Worm (Caenorhabditis elegans) whole organism, L3 larva: ENCODE results near the gene trcs-1.

Experiments used
- ama-1 ChIP-seq: fragments of 150-350 bp; optimal IDR thresholded peaks from 2 replicates; lab custom pipeline; 2018
- ceh-82 ChIP-seq: fragments of 150-350 bp; optimal IDR thresholded peaks from 2 replicates; lab custom pipeline; 2014; ENCODE audit warnings: missing biosample characterization, missing genetic modification characterization
- eor-1 ChIP-seq, 2 experiments: fragments of 150-350 bp; optimal IDR thresholded peaks; 2 replicates each; lab custom pipeline; 2014 to 2018; ENCODE audit warnings: missing biosample characterization in 2 of 2, missing genetic modification characterization in 2 of 2
- fkh-10 ChIP-seq: sonication (generic microtip); optimal IDR thresholded peaks from 2 replicates; lab custom pipeline; 2017; ENCODE audit warnings: missing biosample characterization, missing genetic modification reagents, missing genetic modification characterization
- fkh-2 ChIP-seq: fragments of 150-350 bp; optimal IDR thresholded peaks from 2 replicates; lab custom pipeline; 2014; ENCODE audit warnings: missing biosample characterization, missing genetic modification reagents, missing genetic modification characterization
- skn-1 ChIP-seq: fragments of 150-350 bp; optimal IDR thresholded peaks from 2 replicates; lab custom pipeline; 2014; ENCODE audit warnings: missing biosample characterization, missing genetic modification characterization
- snpc-4 ChIP-seq: fragments of 150-350 bp; optimal IDR thresholded peaks from 2 replicates; lab custom pipeline; 2014; ENCODE audit warnings: missing biosample characterization, missing genetic modification characterization
- unc-62 ChIP-seq: fragments of 150-350 bp; sonication (generic microtip); optimal IDR thresholded peaks from 4 replicates; lab custom pipeline; 2014; ENCODE audit warnings: missing biosample characterization, missing genetic modification reagents, missing genetic modification characterization
- zag-1 ChIP-seq: fragments of 150-350 bp; optimal IDR thresholded peaks from 2 replicates; lab custom pipeline; 2014; ENCODE audit warnings: missing biosample characterization, missing genetic modification characterization
- ztf-11 ChIP-seq: fragments of 150-350 bp; optimal IDR thresholded peaks from 2 replicates; lab custom pipeline; 2014; ENCODE audit warnings: missing biosample characterization, missing genetic modification characterization

ce11 chrIV:9627033-9627432 lies 38.4 kb upstream of the trcs-1 start:
- TF ChIP-seq fkh-10 (GFP tag; lab: Kevin White, UChicago) (no peak), snpc-4 (no peak), ceh-82 (no peak), skn-1 (no peak), fkh-2 (tag; lab: Kevin White, UChicago) (no peak), unc-62 (GFP tag; lab: Kevin White, UChicago) (no peak), ama-1 (no peak), eor-1 (tag; optimal IDR thresholded peaks at IDR 0.05; lab: Kevin White, UChicago) (no peak), ztf-11 (no peak), zag-1 (tag; lab: Kevin White, UChicago) (no peak)
